Worm (Caenorhabditis elegans) whole organism, late embryonic: ENCODE data around the gene lido-13.

Source experiments
- C08G9.2 ChIP-seq: sonication (generic microtip); optimal IDR thresholded peaks from 2 replicates; lab custom pipeline; 2016; ENCODE audit warnings: mild to moderate bottlenecking, missing genetic modification characterization, moderate library complexity, missing compliant biosample characterization
- K02D7.2 ChIP-seq: sonication (generic microtip); optimal IDR thresholded peaks from 2 replicates; lab custom pipeline; 2017; ENCODE audit warnings: mild to moderate bottlenecking, missing genetic modification characterization, missing compliant biosample characterization
- Y22D7AL.16 ChIP-seq: sonication (generic microtip); optimal IDR thresholded peaks from 2 replicates; lab custom pipeline; 2016; ENCODE audit warnings: missing genetic modification characterization, missing compliant biosample characterization
- ahr-1 ChIP-seq: sonication (generic microtip); optimal IDR thresholded peaks from 2 replicates; lab custom pipeline; 2016; ENCODE audit warnings: missing genetic modification characterization, missing compliant biosample characterization
- ceh-14 ChIP-seq: sonication (generic microtip); optimal IDR thresholded peaks from 2 replicates; lab custom pipeline; 2016; ENCODE audit warnings: missing genotype, missing genetic modification characterization, missing compliant biosample characterization
- ceh-18 ChIP-seq: sonication (generic microtip); optimal IDR thresholded peaks from 2 replicates; lab custom pipeline; 2016; ENCODE audit warnings: missing genetic modification characterization, missing compliant biosample characterization
- ceh-19 ChIP-seq: fragments of 200-800 bp; sonication (Bioruptor generic); optimal IDR thresholded peaks from 2 replicates; lab custom pipeline; 2018; ENCODE audit warnings: mild to moderate bottlenecking, missing genetic modification characterization, missing compliant biosample characterization
- ceh-2 ChIP-seq: sonication (generic microtip); optimal IDR thresholded peaks from 2 replicates; lab custom pipeline; 2016; ENCODE audit warnings: missing genotype, missing genetic modification characterization, missing compliant biosample characterization
- ceh-24 ChIP-seq: sonication (generic microtip); optimal IDR thresholded peaks from 2 replicates; lab custom pipeline; 2016; ENCODE audit warnings: mild to moderate bottlenecking, missing genetic modification characterization, missing compliant biosample characterization
- dve-1 ChIP-seq: sonication (generic microtip); optimal IDR thresholded peaks from 2 replicates; lab custom pipeline; 2017; ENCODE audit warnings: antibody characterized with exemption, mild to moderate bottlenecking, missing genetic modification characterization, missing compliant biosample characterization
- elt-2 ChIP-seq: sonication (generic microtip); optimal IDR thresholded peaks from 2 replicates; lab custom pipeline; 2016; ENCODE audit warnings: missing genetic modification reagents, missing genetic modification characterization, missing compliant biosample characterization
- elt-4 ChIP-seq: sonication (generic microtip); optimal IDR thresholded peaks from 2 replicates; lab custom pipeline; 2016; ENCODE audit warnings: missing genetic modification characterization, missing compliant biosample characterization
- ets-4 ChIP-seq: sonication (generic microtip); optimal IDR thresholded peaks from 2 replicates; lab custom pipeline; 2016; ENCODE audit warnings: missing genetic modification characterization, missing compliant biosample characterization
- eyg-1 ChIP-seq: sonication (generic microtip); optimal IDR thresholded peaks from 2 replicates; lab custom pipeline; 2016; ENCODE audit warnings: missing genotype, missing genetic modification characterization, missing compliant biosample characterization
- fax-1 ChIP-seq: sonication (generic microtip); optimal IDR thresholded peaks from 2 replicates; lab custom pipeline; 2016; ENCODE audit warnings: missing genotype, missing genetic modification characterization, missing compliant biosample characterization
- hlh-13 ChIP-seq: fragments of 200-800 bp; sonication (Bioruptor generic); optimal IDR thresholded peaks from 2 replicates; lab custom pipeline; 2018; ENCODE audit warnings: mild to moderate bottlenecking, missing genetic modification characterization, missing compliant biosample characterization
- hlh-15 ChIP-seq: sonication (generic microtip); optimal IDR thresholded peaks from 2 replicates; lab custom pipeline; 2016; ENCODE audit warnings: missing genetic modification characterization, missing compliant biosample characterization
- hlh-6 ChIP-seq: sonication (generic microtip); optimal IDR thresholded peaks from 2 replicates; lab custom pipeline; 2016; ENCODE audit warnings: missing genotype, missing genetic modification characterization, missing compliant biosample characterization
- lim-6 ChIP-seq: sonication (generic microtip); optimal IDR thresholded peaks from 2 replicates; lab custom pipeline; 2016; ENCODE audit warnings: missing genetic modification characterization, missing compliant biosample characterization
- madf-2 ChIP-seq: sonication (generic microtip); optimal IDR thresholded peaks from 2 replicates; lab custom pipeline; 2017; ENCODE audit warnings: missing genetic modification characterization, missing compliant biosample characterization
- npax-4 ChIP-seq: sonication (generic microtip); optimal IDR thresholded peaks from 2 replicates; lab custom pipeline; 2016; ENCODE audit warnings: missing genetic modification characterization, missing compliant biosample characterization
- odd-2 ChIP-seq: sonication (generic microtip); optimal IDR thresholded peaks from 2 replicates; lab custom pipeline; 2017; ENCODE audit warnings: antibody characterized with exemption, mild to moderate bottlenecking, missing genetic modification characterization, missing compliant biosample characterization
- pqm-1 ChIP-seq: sonication (generic microtip); optimal IDR thresholded peaks from 2 replicates; lab custom pipeline; 2016; ENCODE audit warnings: missing genetic modification characterization, missing compliant biosample characterization
- pros-1 ChIP-seq: fragments of 150-350 bp; optimal IDR thresholded peaks from 2 replicates; lab custom pipeline; 2014; ENCODE audit warnings: missing biosample characterization, missing genetic modification reagents, missing genetic modification characterization
- sdc-2 ChIP-seq: sonication (generic microtip); optimal IDR thresholded peaks from 2 replicates; lab custom pipeline; 2016; ENCODE audit warnings: missing genotype, missing genetic modification characterization, missing compliant biosample characterization
- syd-9 ChIP-seq: sonication (generic microtip); optimal IDR thresholded peaks from 2 replicates; lab custom pipeline; 2016; ENCODE audit warnings: mild to moderate bottlenecking, missing genetic modification characterization, moderate library complexity, missing compliant biosample characterization
- ttx-3 ChIP-seq: sonication (generic microtip); optimal IDR thresholded peaks from 2 replicates; lab custom pipeline; 2016; ENCODE audit warnings: missing genetic modification reagents, missing genetic modification characterization, missing compliant biosample characterization
- unc-3 ChIP-seq, 2 experiments: fragments of 200-800 bp in 1 of 2; sonication (Bioruptor generic) in 1 of 2; sonication (generic microtip) in 1 of 2; conservative IDR thresholded peaks in 1 of 2; optimal IDR thresholded peaks in 1 of 2; 2 replicates each; pipeline versions ENCODE4 v1.3.6 to Lab custom; 2016 to 2022; ENCODE audit warnings: missing compliant biosample characterization in 2 of 2, missing genetic modification characterization in 2 of 2, missing genetic modification reagents in 1 of 2
- unc-42 ChIP-seq: sonication (generic microtip); optimal IDR thresholded peaks from 2 replicates; lab custom pipeline; 2016; ENCODE audit warnings: missing genotype, missing genetic modification characterization, missing compliant biosample characterization
- unc-55 ChIP-seq: sonication (generic microtip); optimal IDR thresholded peaks from 2 replicates; lab custom pipeline; 2017; ENCODE audit warnings: missing biosample characterization, missing genetic modification reagents, missing genetic modification characterization
- unc-86 ChIP-seq: sonication (generic microtip); optimal IDR thresholded peaks from 2 replicates; lab custom pipeline; 2016; ENCODE audit warnings: missing genetic modification characterization, missing compliant biosample characterization
- zip-5 ChIP-seq: sonication (generic microtip); optimal IDR thresholded peaks from 2 replicates; lab custom pipeline; 2016; ENCODE audit warnings: missing genetic modification characterization, missing compliant biosample characterization
- ztf-16 ChIP-seq: sonication (generic microtip); optimal IDR thresholded peaks from 2 replicates; lab custom pipeline; 2017; ENCODE audit warnings: missing genetic modification characterization, missing compliant biosample characterization

Gene lido-13

ce11 chrII:3048989-3049388 is 5.1 kb downstream of the lido-13 start:
- peak; percentile 62 for TF ChIP-seq dve-1 (tag; lab: Kevin White, UChicago)
- no peak for TF ChIP-seq C08G9.2 (tag; lab: Kevin White, UChicago)
- no peak for TF ChIP-seq ztf-16 (tag; lab: Kevin White, UChicago)
- TF ChIP-seq Y22D7AL.16 (tag; lab: Kevin White, UChicago): no peak
- TF ChIP-seq, all 69 proteins: peak for 1

ce11 chrII:3048378-3048777 is 5.7 kb downstream of the lido-13 start, which contains the start of gene sri-28:
TSS of gene sri-28 (plus strand) at chrII:3048678.
- TF ChIP-seq unc-42 (tag; lab: Kevin White, UChicago) (no peak), ceh-14 (tag; lab: Kevin White, UChicago) (no peak), eyg-1 (no peak), ets-4 (tag; lab: Kevin White, UChicago) (no peak), npax-4 (tag; lab: Kevin White, UChicago) (no peak), unc-3 (GFP tag; conservative IDR thresholded peaks at IDR 0.05; lab: Robert Waterston, UW) (no peak), unc-3 (tag; optimal IDR thresholded peaks at IDR 0.05; lab: Kevin White, UChicago) (no peak), ahr-1 (tag; lab: Kevin White, UChicago) (no peak), pqm-1 (no peak), fax-1 (tag; lab: Kevin White, UChicago) (no peak), ceh-2 (tag; lab: Kevin White, UChicago) (no peak), pros-1 (no peak)

- no peak for TF ChIP-seq unc-55 (GFP tag; lab: Kevin White, UChicago)
- TF ChIP-seq ceh-18 (tag; lab: Kevin White, UChicago): no peak
- TF ChIP-seq lim-6 (tag; lab: Kevin White, UChicago): no peak
- TF ChIP-seq sdc-2 (tag; lab: Kevin White, UChicago): no peak
- TF ChIP-seq dve-1 (tag; lab: Kevin White, UChicago): no peak
- no peak for TF ChIP-seq hlh-13 (GFP tag; lab: Kevin White, UChicago)
- no peak for TF ChIP-seq madf-2 (tag; lab: Kevin White, UChicago)
- TF ChIP-seq zip-5 (tag; lab: Kevin White, UChicago): no peak
- no peak for TF ChIP-seq ttx-3 (tag; lab: Kevin White, UChicago)
- no peak for TF ChIP-seq syd-9 (tag; lab: Kevin White, UChicago)
- TF ChIP-seq ceh-24: no peak
- TF ChIP-seq pros-1: no peak
- TF ChIP-seq unc-42 (tag; lab: Kevin White, UChicago): no peak
These were observed 8.2 kb downstream of the lido-13 start, which contains the start of gene sri-30 for ce11 chrII:3045875-3046274. TSS of gene sri-30 (plus strand) at chrII:3046175.

ce11 chrII:3045422-3045821 is 8.7 kb downstream of the lido-13 start:
- TF ChIP-seq elt-4 (tag; lab: Kevin White, UChicago) (peak; percentile 29), elt-2 (no peak)
- TF ChIP-seq, all 69 proteins: peak for 1

ce11 chrII:3044023-3044422 is 10.1 kb downstream of the lido-13 start, which contains the start of gene sri-29:
TSS of gene sri-29 (plus strand) at chrII:3044323.
- no peak for TF ChIP-seq hlh-15 (tag; lab: Kevin White, UChicago)
- no peak for TF ChIP-seq odd-2 (tag; lab: Kevin White, UChicago)
- no peak for TF ChIP-seq K02D7.2 (tag; lab: Kevin White, UChicago)
- no peak for TF ChIP-seq unc-86 (tag; lab: Kevin White, UChicago)
- TF ChIP-seq ceh-19 (GFP tag; lab: Kevin White, UChicago): no peak
- TF ChIP-seq hlh-6 (tag; lab: Kevin White, UChicago): no peak
- no peak for TF ChIP-seq elt-2
